Worm (Caenorhabditis elegans) whole organism, L2 larva: ENCODE measurements around the gene Y55B1AR.2.

Experiments
- elt-1 ChIP-seq: fragments of 150-350 bp; optimal IDR thresholded peaks from 2 replicates; lab custom pipeline; 2014; ENCODE audit warnings: missing biosample characterization, missing genetic modification characterization
- lin-39 ChIP-seq: fragments of 150-350 bp; optimal IDR thresholded peaks from 2 replicates; lab custom pipeline; 2014; ENCODE audit warnings: missing biosample characterization, missing genetic modification reagents, missing genetic modification characterization
- mdl-1 ChIP-seq, 2 experiments: fragments of 150-350 bp in 1 of 2; sonication (generic microtip) in 1 of 2; optimal IDR thresholded peaks; 2 replicates each; lab custom pipeline; 2017; ENCODE audit warnings: missing biosample characterization in 2 of 2, missing genetic modification characterization in 2 of 2
- nhr-23 ChIP-seq: fragments of 150-350 bp; optimal IDR thresholded peaks from 2 replicates; lab custom pipeline; 2014; ENCODE audit warnings: missing biosample characterization, missing genetic modification reagents, missing genetic modification characterization
- nhr-77 ChIP-seq: fragments of 150-350 bp; optimal IDR thresholded peaks from 2 replicates; lab custom pipeline; 2014; ENCODE audit warnings: missing biosample characterization, missing genetic modification characterization
- unc-39 ChIP-seq: fragments of 150-350 bp; optimal IDR thresholded peaks from 2 replicates; lab custom pipeline; 2014; ENCODE audit warnings: missing biosample characterization, missing genetic modification characterization

DNA sequence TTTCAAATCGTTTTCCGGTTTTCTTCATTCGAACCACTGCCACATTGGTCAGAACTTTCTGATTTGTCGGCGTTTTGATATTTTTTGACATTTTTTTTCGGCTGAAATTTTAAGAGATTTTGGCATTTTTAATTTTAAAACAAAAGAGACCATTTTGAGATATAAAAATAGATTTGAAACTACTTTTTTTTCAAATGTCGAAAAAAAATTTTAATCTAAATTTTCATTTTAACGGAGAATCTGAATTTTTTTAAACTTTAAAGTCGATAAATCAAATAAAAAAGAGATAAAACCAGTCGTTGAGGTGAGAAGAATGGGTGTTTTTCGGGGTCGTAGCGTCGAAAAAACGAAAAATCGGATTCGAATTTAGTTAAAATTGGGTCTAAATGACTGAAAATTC, 39.7 kb upstream of the Y55B1AR.2 start, which contains the start of gene sbds-1:
- TF ChIP-seq unc-39 (no peak), elt-1 (no peak), lin-39 (tag; lab: Kevin White, UChicago) (no peak), mdl-1 (tag; optimal IDR thresholded peaks at IDR 0.05; lab: Kevin White, UChicago) (no peak), nhr-23 (tag; lab: Kevin White, UChicago) (no peak), nhr-77 (tag; lab: Kevin White, UChicago) (no peak)
